Fruit fly (Drosophila melanogaster): ENCODE measurements around the gene CG31145.

CG31145 gene

dm6 chr3R:23657357-23658318, 11.8 kb downstream of the CG31145 start (continued):
- peak; percentile 23 for TF ChIP-seq TFAM (GFP tag; optimal IDR thresholded peaks at IDR 0.05)
- peak; percentile 45 for TF ChIP-seq dm (GFP tag; optimal IDR thresholded peaks at IDR 0.05)
- TF ChIP-seq B-H2 (GFP tag; optimal IDR thresholded peaks at IDR 0.05): no peak
- TF ChIP-seq stc (GFP tag; IDR thresholded peaks at IDR 0.05): peak; percentile 29

dm6 chr3R:23655501-23655900, 14.0 kb downstream of the CG31145 start:
- TF ChIP-seq kay (GFP tag; optimal IDR thresholded peaks at IDR 0.05) (no peak), Ets65A (GFP tag) (peak; percentile 15), Lim3 (GFP tag; IDR thresholded peaks at IDR 0.05) (no peak), CG14441 (GFP tag; IDR thresholded peaks at IDR 0.05) (no peak), Deaf1 (tag; optimal IDR thresholded peaks at IDR 0.05) (no peak), tio (GFP tag; optimal IDR thresholded peaks at IDR 0.05) (no peak), eve (GFP tag; optimal IDR thresholded peaks at IDR 0.05) (peak in 1 of 2 experiments; percentile 13), Dfd (GFP tag; optimal IDR thresholded peaks at IDR 0.05) (no peak), kah (GFP tag; optimal IDR thresholded peaks at IDR 0.05) (no peak), btn (GFP tag; optimal IDR thresholded peaks at IDR 0.05) (no peak)

dm6 chr3R:23652525-23653108, 16.8 kb downstream of the CG31145 start:
- peak; percentile 16 for TF ChIP-seq run (tag; optimal IDR thresholded peaks at IDR 0.05)
- TF ChIP-seq ro (GFP tag; IDR thresholded peaks at IDR 0.05): no peak
- TF ChIP-seq Dll (GFP tag; IDR thresholded peaks at IDR 0.05; ENCODE audit: partially characterized antibody): no peak
- peak; percentile 50 for TF ChIP-seq CG3163 (GFP tag; optimal IDR thresholded peaks at IDR 0.05)
- no peak for TF ChIP-seq CG1529 (GFP tag; optimal IDR thresholded peaks at IDR 0.05)
- peak; percentile 31 for TF ChIP-seq CG18476 (GFP tag; optimal IDR thresholded peaks at IDR 0.05)
- TF ChIP-seq bsh (GFP tag; optimal IDR thresholded peaks at IDR 0.05): no peak
- TF ChIP-seq CG11456 (GFP tag; IDR thresholded peaks at IDR 0.05): peak; percentile 76
- peak; percentile 9 for TF ChIP-seq grn (GFP tag; optimal IDR thresholded peaks at IDR 0.05)
- no peak for TF ChIP-seq pita (GFP tag; optimal IDR thresholded peaks at IDR 0.05)
- no peak for TF ChIP-seq danr (GFP tag; IDR thresholded peaks at IDR 0.05)
- TF ChIP-seq CrebB (tag; optimal IDR thresholded peaks at IDR 0.05): peak; percentile 62
- peak; percentile 52 for TF ChIP-seq da (GFP tag; optimal IDR thresholded peaks at IDR 0.05)
- TF ChIP-seq cwo (GFP tag; optimal IDR thresholded peaks at IDR 0.05): peak; percentile 59
- TF ChIP-seq Kr (GFP tag; optimal IDR thresholded peaks at IDR 0.05): no peak
- peak; percentile 70 for TF ChIP-seq CG10321 (GFP tag; IDR thresholded peaks at IDR 0.05)
- TF ChIP-seq inv (GFP tag; IDR thresholded peaks at IDR 0.05; ENCODE audit: partially characterized antibody): no peak
- peak; percentile 39 for TF ChIP-seq Oli (tag; optimal IDR thresholded peaks at IDR 0.05)
- TF ChIP-seq Trl (optimal IDR thresholded peaks at IDR 0.05): no peak
- peak; percentile 55 for TF ChIP-seq Trl (GFP tag; optimal IDR thresholded peaks at IDR 0.05)
- peak; percentile 66 for TF ChIP-seq Ets65A (GFP tag)
- peak; percentile 75 for TF ChIP-seq Fer3 (tag; optimal IDR thresholded peaks at IDR 0.05)
- TF ChIP-seq CG18764 (GFP tag; optimal IDR thresholded peaks at IDR 0.05): peak; percentile 37
- no peak for TF ChIP-seq NC2β (GFP tag; optimal IDR thresholded peaks at IDR 0.05)
- no peak for TF ChIP-seq Dip2 (GFP tag; IDR thresholded peaks at IDR 0.05)
- TF ChIP-seq CG8359 (GFP tag; optimal IDR thresholded peaks at IDR 0.05; ENCODE audit: borderline replicate concordance): no peak
- no peak for TF ChIP-seq esg (GFP tag; conservative IDR thresholded peaks at IDR 0.05)
- peak; percentile 81 for TF ChIP-seq Atf6 (GFP tag; IDR thresholded peaks at IDR 0.05)
- peak; percentile 78 for TF ChIP-seq CG15269 (tag; optimal IDR thresholded peaks at IDR 0.05)
- TF ChIP-seq CG15073 (GFP tag; optimal IDR thresholded peaks at IDR 0.05): no peak
- no peak for TF ChIP-seq az2 (GFP tag; optimal IDR thresholded peaks at IDR 0.05)
- no peak for TF ChIP-seq CG10959 (GFP tag; IDR thresholded peaks at IDR 0.05)
- TF ChIP-seq CG10979 (tag; optimal IDR thresholded peaks at IDR 0.05): no peak
- no peak for TF ChIP-seq pnt (GFP tag; optimal IDR thresholded peaks at IDR 0.05)

Data from whole organism, embryonic.